Worm (Caenorhabditis elegans): Measurements from ENCODE around the gene dre-1.

DNA sequence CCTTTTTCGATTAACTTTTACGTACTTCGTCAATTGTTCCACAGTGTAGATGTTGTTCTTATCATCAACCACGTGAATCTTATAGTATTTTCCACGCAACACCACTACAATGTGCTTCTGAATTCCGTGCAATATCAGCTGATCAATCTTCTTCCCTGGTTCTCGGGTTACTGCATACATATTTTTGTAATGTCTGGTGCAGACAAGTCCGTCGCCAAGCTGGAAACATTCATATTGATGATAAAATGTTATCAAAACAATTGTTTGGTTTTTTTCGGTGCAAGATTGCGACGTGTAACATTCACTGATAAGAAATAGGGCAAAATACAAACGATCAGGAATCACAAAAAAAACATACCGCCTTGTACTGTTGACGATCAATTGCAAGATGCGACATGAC, 53.8 kb downstream of the dre-1 start:
- TF ChIP-seq dao-5 (tag; optimal IDR thresholded peaks at IDR 0.05) (no peak), W03F9.2 (tag; optimal IDR thresholded peaks at IDR 0.05) (no peak), him-1 (tag; optimal IDR thresholded peaks at IDR 0.05) (no peak)
